Fruit fly (Drosophila melanogaster): ENCODE data around the gene hfp.

DNA sequence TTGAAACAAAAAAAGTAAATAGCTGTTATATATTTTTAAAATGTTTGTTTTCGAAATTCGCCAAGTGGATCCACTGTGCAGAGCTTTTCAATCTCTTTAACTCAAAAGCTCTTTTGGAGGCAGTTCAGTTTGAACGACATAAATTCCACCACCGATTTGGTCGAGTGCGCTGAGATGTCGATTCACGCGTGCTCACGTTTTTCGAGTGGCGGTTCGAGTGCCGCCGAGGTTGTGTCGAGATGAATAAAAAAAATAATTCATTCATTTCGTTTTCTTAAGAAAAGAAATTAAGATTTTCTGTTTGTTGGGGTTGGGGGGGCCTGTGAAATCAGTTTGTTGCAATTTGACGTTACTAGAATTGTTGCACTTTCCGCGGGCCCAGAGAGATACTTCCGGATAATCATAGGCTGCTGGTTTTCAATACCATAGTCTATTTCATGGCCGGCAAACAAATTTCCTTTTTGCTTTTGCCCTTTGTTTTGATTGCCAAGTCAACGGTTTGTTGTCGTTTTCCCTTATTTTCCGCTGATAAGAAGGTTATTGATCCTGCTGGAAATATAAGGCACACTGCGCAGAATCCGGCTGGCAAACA, 13.7 kb downstream of the hfp start:
- TF ChIP-seq pan (optimal IDR thresholded peaks at IDR 0.05) (no peak), Dll (optimal IDR thresholded peaks at IDR 0.05) (no peak), EcR (GFP tag; optimal IDR thresholded peaks at IDR 0.05) (no peak), psq (optimal IDR thresholded peaks at IDR 0.05) (no peak), CG8478 (optimal IDR thresholded peaks at IDR 0.05) (no peak)

Data from whole organism.